Fruit fly (Drosophila melanogaster) whole organism: ENCODE results near the gene CG42727.

Experiments used
- CG8478 ChIP-seq: fragments of >200 bp; optimal IDR thresholded peaks from 2 replicates; lab custom pipeline; 2018; ENCODE audit warnings: inconsistent platforms
- Dll ChIP-seq: fragments of >200 bp; optimal IDR thresholded peaks from 2 replicates; lab custom pipeline; 2017
- pan ChIP-seq: fragments of >200 bp; optimal IDR thresholded peaks from 2 replicates; lab custom pipeline; 2017
- psq ChIP-seq: fragments of >200 bp; optimal IDR thresholded peaks from 2 replicates; lab custom pipeline; 2017
- usp ChIP-seq: fragments of >200 bp; optimal IDR thresholded peaks from 2 replicates; lab custom pipeline; 2017; ENCODE audit warnings: missing biosample characterization, missing genetic modification characterization, mixed read lengths

dm6 chr3R:15382851-15383250, 35.0 kb downstream of the CG42727 start, which contains the start of gene h-cup:
- TF ChIP-seq psq, result no peak
- TF ChIP-seq usp (GFP tag; lab: Kevin White, UChicago), result no peak
- TF ChIP-seq pan (lab: Kevin White, UChicago), result no peak
- no peak for TF ChIP-seq CG8478 (lab: Kevin White, UChicago)
- TF ChIP-seq Dll, result no peak
